Fruit fly (Drosophila melanogaster) whole organism, wandering third instar larva: ENCODE data around the gene Mic26-27.

Experiments
- pan ChIP-seq: fragments of >200 bp; optimal IDR thresholded peaks from 2 replicates; lab custom pipeline; 2017
- sv ChIP-seq: fragments of 200-800 bp; sonication (Bioruptor generic); optimal IDR thresholded peaks from 3 replicates; lab custom pipeline; 2016; ENCODE audit warnings: missing biosample characterization, missing genetic modification characterization

- TF ChIP-seq pan (lab: Kevin White, UChicago) (no peak), sv (no peak)
Measured at dm6 chr3R:16154263-16154662, 7.6 kb upstream of the Mic26-27 start.
